Worm (Caenorhabditis elegans) whole organism, L4 larva: Measurements from ENCODE around the gene EEED8.4.

Experiments
- F37D6.2 ChIP-seq: sonication (generic microtip); optimal IDR thresholded peaks from 2 replicates; lab custom pipeline; 2016; ENCODE audit warnings: mild to moderate bottlenecking, missing genetic modification characterization, missing compliant biosample characterization
- Y5F2A.4 ChIP-seq: fragments of 200-800 bp; sonication (Bioruptor generic); optimal IDR thresholded peaks from 2 replicates; lab custom pipeline; 2018; ENCODE audit warnings: mild to moderate bottlenecking, missing genetic modification characterization, missing compliant biosample characterization
- Y75B8A.6 ChIP-seq: fragments of 200-800 bp; sonication (Bioruptor generic); IDR thresholded peaks from 2 replicates; pipeline ENCODE4 v1.3.6; 2022; ENCODE audit warnings: missing genetic modification reagents, missing genetic modification characterization, missing compliant biosample characterization
- ZK337.2 ChIP-seq: fragments of 200-800 bp; sonication (Bioruptor generic); IDR thresholded peaks from 2 replicates; pipeline ENCODE4 v1.3.6; 2022; ENCODE audit warnings: missing genetic modification reagents, missing genetic modification characterization, missing compliant biosample characterization
- aha-1 ChIP-seq: fragments of 150-350 bp; peaks from one replicate; lab custom pipeline; 2014; ENCODE audit warnings: missing biosample characterization, missing genetic modification characterization
- ama-1 ChIP-seq: fragments of 150-350 bp; optimal IDR thresholded peaks from 2 replicates; lab custom pipeline; 2014; ENCODE audit warnings: inconsistent platforms, mixed read lengths
- attf-4 ChIP-seq: sonication (generic microtip); optimal IDR thresholded peaks from 3 replicates; lab custom pipeline; 2017; ENCODE audit warnings: missing biosample characterization, missing genetic modification characterization
- ceh-28 ChIP-seq: fragments of 150-350 bp; optimal IDR thresholded peaks from 2 replicates; lab custom pipeline; 2014; ENCODE audit warnings: missing biosample characterization, missing genetic modification reagents, missing genetic modification characterization
- ceh-44 ChIP-seq: fragments of 200-800 bp; sonication (Bioruptor generic); IDR thresholded peaks from 2 replicates; pipeline ENCODE4 v1.3.6; 2022; ENCODE audit warnings: missing genetic modification reagents, missing genetic modification characterization, missing compliant biosample characterization
- ceh-82 ChIP-seq: sonication (generic microtip); optimal IDR thresholded peaks from 2 replicates; lab custom pipeline; 2017; ENCODE audit warnings: missing biosample characterization, missing genetic modification characterization
- cey-2 ChIP-seq: sonication (generic microtip); optimal IDR thresholded peaks from 3 replicates; lab custom pipeline; 2017; ENCODE audit warnings: missing genetic modification characterization, mild to moderate bottlenecking, missing compliant biosample characterization, antibody characterized with exemption, borderline replicate concordance; ENCODE audit not compliant: insufficient read depth
- daf-16 ChIP-seq, 3 experiments: sonication (generic microtip); optimal IDR thresholded peaks; 2 replicates each; lab custom pipeline; 2016 to 2017; ENCODE audit warnings: missing genetic modification characterization in 3 of 3, missing genetic modification reagents in 3 of 3, mild to moderate bottlenecking in 2 of 3, missing compliant biosample characterization in 2 of 3, missing biosample characterization in 1 of 3, moderate library complexity in 1 of 3
- dmd-8 ChIP-seq: fragments of 200-800 bp; sonication (Bioruptor generic); IDR thresholded peaks from 2 replicates; pipeline ENCODE4 v1.3.6; 2022; ENCODE audit warnings: missing genetic modification characterization, missing compliant biosample characterization
- dmd-9 ChIP-seq: fragments of 200-800 bp; sonication (Bioruptor generic); IDR thresholded peaks from 2 replicates; pipeline ENCODE4 v1.3.6; 2022; ENCODE audit warnings: missing genetic modification reagents, missing genetic modification characterization, missing compliant biosample characterization
- duxl-1 ChIP-seq: sonication (generic microtip); optimal IDR thresholded peaks from 2 replicates; lab custom pipeline; 2016; ENCODE audit warnings: mild to moderate bottlenecking, missing genetic modification characterization, moderate library complexity, missing compliant biosample characterization; ENCODE audit not compliant: poor library complexity
- hif-1 ChIP-seq, 2 experiments: sonication (generic microtip); optimal IDR thresholded peaks; 2 replicates each; lab custom pipeline; 2016 to 2017; ENCODE audit warnings: missing compliant biosample characterization in 2 of 2, missing genetic modification characterization in 2 of 2, missing genetic modification reagents in 2 of 2, missing genotype in 2 of 2, mild to moderate bottlenecking in 1 of 2
- hlh-30 ChIP-seq: sonication (generic microtip); optimal IDR thresholded peaks from 2 replicates; lab custom pipeline; 2017; ENCODE audit warnings: antibody characterized with exemption, mild to moderate bottlenecking, missing genetic modification characterization, missing compliant biosample characterization; ENCODE audit not compliant: insufficient read depth
- hmg-1.1 ChIP-seq: fragments of 200-800 bp; sonication (Bioruptor generic); IDR thresholded peaks from 2 replicates; pipeline ENCODE4 v1.3.6; 2022; ENCODE audit warnings: missing genetic modification reagents, missing genetic modification characterization, missing compliant biosample characterization
- jun-1 ChIP-seq: fragments of 150-350 bp; optimal IDR thresholded peaks from 2 replicates; lab custom pipeline; 2014; ENCODE audit warnings: missing biosample characterization, missing genetic modification reagents, missing genetic modification characterization
- lim-7 ChIP-seq: fragments of 200-800 bp; sonication (Bioruptor generic); IDR thresholded peaks from 2 replicates; pipeline ENCODE4 v1.3.6; 2022; ENCODE audit warnings: missing genetic modification characterization, missing compliant biosample characterization
- lin-13 ChIP-seq: fragments of 150-350 bp; optimal IDR thresholded peaks from 2 replicates; lab custom pipeline; 2014; ENCODE audit warnings: missing biosample characterization, missing genetic modification reagents, missing genetic modification characterization
- lin-38 ChIP-seq: fragments of 200-800 bp; sonication (Bioruptor generic); IDR thresholded peaks from 2 replicates; pipeline ENCODE4 v1.3.6; 2022; ENCODE audit warnings: missing genetic modification reagents, missing genetic modification characterization, missing compliant biosample characterization
- lir-3 ChIP-seq: sonication (generic microtip); optimal IDR thresholded peaks from 2 replicates; lab custom pipeline; 2016; ENCODE audit warnings: mild to moderate bottlenecking, missing genetic modification characterization, missing compliant biosample characterization
- madf-5 ChIP-seq, 2 experiments: fragments of 200-800 bp; sonication (Bioruptor generic); IDR thresholded peaks; 2 replicates each; pipeline ENCODE4 v1.3.6; 2022; ENCODE audit warnings: missing compliant biosample characterization in 2 of 2, missing genetic modification characterization in 2 of 2
- mdl-1 ChIP-seq, 2 experiments: fragments of 150-350 bp in 1 of 2; sonication (generic microtip) in 1 of 2; optimal IDR thresholded peaks; 2 replicates each; lab custom pipeline; 2014 to 2017; ENCODE audit warnings: missing biosample characterization in 2 of 2, missing genetic modification characterization in 2 of 2
- mdt-29 ChIP-seq: fragments of 200-800 bp; sonication (Bioruptor generic); IDR thresholded peaks from 2 replicates; pipeline ENCODE4 v1.3.6; 2022; ENCODE audit warnings: missing genetic modification reagents, missing genetic modification characterization, missing compliant biosample characterization
- mep-1 ChIP-seq: fragments of 150-350 bp; sonication (generic microtip); optimal IDR thresholded peaks from 3 replicates; lab custom pipeline; 2014; ENCODE audit warnings: missing biosample characterization, missing genetic modification characterization
- mxl-3 ChIP-seq: fragments of 200-800 bp; sonication (Bioruptor generic); optimal IDR thresholded peaks from 2 replicates; lab custom pipeline; 2018; ENCODE audit warnings: mild to moderate bottlenecking, missing genetic modification characterization, missing compliant biosample characterization
- nhr-102 ChIP-seq: sonication (generic microtip); optimal IDR thresholded peaks from 2 replicates; lab custom pipeline; 2016; ENCODE audit warnings: mild to moderate bottlenecking, missing genetic modification characterization, moderate library complexity, missing compliant biosample characterization
- nhr-25 ChIP-seq: sonication (generic microtip); optimal IDR thresholded peaks from 2 replicates; lab custom pipeline; 2017; ENCODE audit warnings: missing genetic modification characterization, mild to moderate bottlenecking, missing compliant biosample characterization, antibody characterized with exemption, moderate library complexity, borderline replicate concordance; ENCODE audit not compliant: insufficient read depth
- nhr-41 ChIP-seq: fragments of 200-800 bp; sonication (Bioruptor generic); IDR thresholded peaks from 2 replicates; pipeline ENCODE4 v1.3.6; 2022; ENCODE audit warnings: missing genetic modification reagents, missing genetic modification characterization, missing compliant biosample characterization
- nhr-6 ChIP-seq: fragments of 150-350 bp; optimal IDR thresholded peaks from 2 replicates; lab custom pipeline; 2014; ENCODE audit warnings: missing biosample characterization, missing genetic modification characterization
- nhr-76 ChIP-seq: fragments of 150-350 bp; optimal IDR thresholded peaks from 2 replicates; lab custom pipeline; 2014; ENCODE audit warnings: missing biosample characterization, missing genetic modification characterization
- pqm-1 ChIP-seq: sonication (generic microtip); optimal IDR thresholded peaks from 2 replicates; lab custom pipeline; 2017; ENCODE audit warnings: missing biosample characterization, missing genetic modification characterization
- skn-1 ChIP-seq: fragments of 150-350 bp; optimal IDR thresholded peaks from 2 replicates; lab custom pipeline; 2014; ENCODE audit warnings: missing biosample characterization, missing genetic modification characterization
- snpc-1.2 ChIP-seq: fragments of 200-800 bp; sonication (Bioruptor generic); IDR thresholded peaks from 2 replicates; pipeline ENCODE4 v1.3.6; 2022; ENCODE audit warnings: missing genetic modification reagents, missing genetic modification characterization, missing compliant biosample characterization
- spr-3 ChIP-seq: fragments of 200-800 bp; sonication (Bioruptor generic); optimal IDR thresholded peaks from 2 replicates; lab custom pipeline; 2018; ENCODE audit warnings: mild to moderate bottlenecking, missing genetic modification characterization, missing compliant biosample characterization
- unc-39 ChIP-seq: sonication (generic microtip); optimal IDR thresholded peaks from 2 replicates; lab custom pipeline; 2017; ENCODE audit warnings: missing biosample characterization, missing genetic modification characterization
- unc-62 ChIP-seq, 3 experiments: fragments of 150-350 bp in 1 of 3; sonication (generic microtip); optimal IDR thresholded peaks in 2 of 3; peaks in 1 of 3; 1 replicate in 1 of 3; 2 replicates in 2 of 3; lab custom pipeline; 2014 to 2017; ENCODE audit warnings: missing biosample characterization in 3 of 3, missing genetic modification characterization in 3 of 3, missing genetic modification reagents in 3 of 3, missing genotype in 1 of 3
- vab-7 ChIP-seq: fragments of 200-800 bp; sonication (Bioruptor generic); IDR thresholded peaks from 2 replicates; pipeline ENCODE4 v1.3.6; 2022; ENCODE audit warnings: missing genetic modification reagents, missing genetic modification characterization, missing compliant biosample characterization
- ztf-11 ChIP-seq: fragments of 150-350 bp; optimal IDR thresholded peaks from 2 replicates; lab custom pipeline; 2014; ENCODE audit warnings: missing biosample characterization, missing genetic modification characterization

The EEED8.4 gene

DNA sequence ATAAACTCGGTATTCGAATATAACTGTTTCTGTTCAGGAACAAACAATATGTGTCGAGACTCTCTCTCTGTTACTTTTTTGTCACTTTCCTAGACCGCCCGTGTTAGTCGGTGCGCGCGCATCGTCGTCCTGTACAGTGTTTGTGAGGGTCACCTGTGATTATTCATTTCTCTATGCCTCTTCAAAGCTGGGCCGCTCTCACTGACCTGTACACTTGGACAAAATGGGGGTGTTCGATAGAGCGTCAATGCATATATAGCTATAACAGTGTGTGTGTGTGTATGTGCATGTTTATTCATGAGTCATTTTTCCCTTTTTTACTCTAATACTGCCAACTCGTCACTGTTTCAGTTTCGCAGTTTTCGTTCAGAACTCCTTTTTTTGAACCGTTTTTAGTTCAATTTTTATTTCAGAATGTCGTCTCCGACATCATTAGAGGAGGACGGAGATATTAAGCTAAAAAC, 29.5 kb upstream of the EEED8.4 start, which contains the start of gene pkc-3 (continued):
- no peak for TF ChIP-seq ceh-82
- no peak for TF ChIP-seq ceh-44 (GFP tag; lab: Robert Waterston, UW)
- TF ChIP-seq lim-7 (GFP tag; lab: Robert Waterston, UW): no peak
- peak; percentile 22 for TF ChIP-seq hif-1 (tag; optimal IDR thresholded peaks at IDR 0.05; lab: Kevin White, UChicago)
- no peak for TF ChIP-seq Y5F2A.4
- TF ChIP-seq unc-62 (GFP tag; optimal IDR thresholded peaks at IDR 0.05 in 1 of 2; lab: Kevin White, UChicago): peak in 1 of 2 experiments; percentile 19
- TF ChIP-seq unc-62 (tag; optimal IDR thresholded peaks at IDR 0.05; lab: Kevin White, UChicago): no peak
- peak; percentile 95 for TF ChIP-seq nhr-25 (tag; lab: Kevin White, UChicago)
- TF ChIP-seq mxl-3 (GFP tag; lab: Kevin White, UChicago): peak; percentile 86
- TF ChIP-seq hlh-30 (tag; lab: Kevin White, UChicago): peak; percentile 83
- peak; percentile 54 for TF ChIP-seq lin-13 (GFP tag; lab: Kevin White, UChicago)
- TF ChIP-seq jun-1 (tag; lab: Kevin White, UChicago): peak; percentile 40
- no peak for TF ChIP-seq F37D6.2 (tag; lab: Kevin White, UChicago)
- TF ChIP-seq attf-4: no peak
- TF ChIP-seq spr-3 (GFP tag; lab: Kevin White, UChicago): peak; percentile 42
- TF ChIP-seq mep-1: peak; percentile 86
- peak; percentile 99 for TF ChIP-seq aha-1 (tag; lab: Kevin White, UChicago)
- peak; percentile 93 for TF ChIP-seq nhr-6 (tag; lab: Kevin White, UChicago)
- 0 out of 2 replicates have a peak, but pooled peaks have one; percentile 20 for TF ChIP-seq mdt-29 (GFP tag; lab: Robert Waterston, UW)
- peak; percentile 7 to 47 for TF ChIP-seq mdl-1 (tag; optimal IDR thresholded peaks at IDR 0.05; lab: Kevin White, UChicago)
- no peak for TF ChIP-seq unc-39 (tag; lab: Kevin White, UChicago)
- TF ChIP-seq cey-2: no peak
- TF ChIP-seq dmd-8 (GFP tag; lab: Robert Waterston, UW): 0 out of 2 replicates have a peak, but pooled peaks have one; percentile 52
- TF ChIP-seq nhr-41 (GFP tag; lab: Robert Waterston, UW): peak; percentile 87
- no peak for TF ChIP-seq dmd-9 (GFP tag; lab: Robert Waterston, UW)
- TF ChIP-seq ZK337.2: no peak
- TF ChIP-seq vab-7: no peak
- no peak for TF ChIP-seq skn-1 (tag; lab: Kevin White, UChicago)
- peak; percentile 58; the same call in 1 of the 2 replicates for TF ChIP-seq snpc-1.2 (GFP tag; lab: Robert Waterston, UW)
- no peak for TF ChIP-seq madf-5 (GFP tag; IDR thresholded peaks at IDR 0.05; lab: Robert Waterston, UW)
- TF ChIP-seq Y75B8A.6 (GFP tag; lab: Robert Waterston, UW): 0 out of 2 replicates have a peak, but pooled peaks have one; percentile 27
- no peak for TF ChIP-seq ceh-28
- TF ChIP-seq nhr-102: peak; percentile 59
- no peak for TF ChIP-seq ztf-11
- TF ChIP-seq nhr-76: no peak

DNA sequence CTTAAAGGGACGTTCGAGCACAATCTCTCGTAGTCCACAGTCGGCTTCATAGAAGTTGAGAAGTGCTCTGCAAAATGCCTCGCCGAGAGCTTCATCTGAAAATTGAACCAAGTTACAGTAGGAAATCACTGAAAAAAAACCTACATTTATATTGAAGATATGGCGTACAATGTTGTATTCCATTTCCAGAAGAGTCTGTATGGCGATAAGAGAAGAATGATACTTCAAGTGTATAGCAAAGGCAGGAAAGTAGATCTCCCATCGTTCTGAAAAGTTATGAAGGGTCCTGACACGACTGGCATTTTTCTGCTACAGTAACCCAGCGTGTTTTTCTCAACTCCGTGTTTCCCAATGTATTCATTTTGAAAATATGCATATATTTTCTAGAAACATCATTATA, 24.8 kb upstream of the EEED8.4 start:
- TF ChIP-seq pqm-1 (tag; lab: Kevin White, UChicago): no peak
- no peak for TF ChIP-seq hmg-1.1
- TF ChIP-seq daf-16 (GFP tag; optimal IDR thresholded peaks at IDR 0.05; lab: Kevin White, UChicago): no peak
- TF ChIP-seq daf-16 (tag; optimal IDR thresholded peaks at IDR 0.05; lab: Kevin White, UChicago): peak; percentile 22
- TF ChIP-seq, all 104 proteins: peak for 1

DNA sequence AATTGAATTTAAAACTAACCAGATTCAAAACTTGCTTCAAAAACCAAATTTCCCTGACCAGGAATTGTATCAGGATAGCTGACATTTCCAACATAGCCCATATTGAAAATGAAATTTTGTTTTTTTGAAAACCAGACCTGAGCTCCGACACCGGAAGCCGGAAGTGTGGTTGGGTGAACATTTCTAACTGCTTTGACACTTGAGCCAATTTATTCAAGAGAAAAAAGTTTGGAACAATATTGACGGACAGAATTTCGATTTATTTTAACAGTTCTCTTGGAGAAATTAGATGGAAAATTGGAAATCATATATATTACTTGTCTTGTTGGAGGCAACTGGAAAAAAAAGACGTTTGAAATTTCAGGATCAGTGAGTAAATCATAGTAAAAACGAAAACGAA, 21.9 kb upstream of the EEED8.4 start, which contains the start of gene ccpp-6:
ccpp-6 (minus strand) TSS at position 101 of the 400 bp plus-strand sequence.
- TF ChIP-seq aha-1 (tag; lab: Kevin White, UChicago) (peak; percentile 11), duxl-1 (tag; lab: Kevin White, UChicago) (no peak), lir-3 (tag; lab: Kevin White, UChicago) (no peak), lin-38 (GFP tag; lab: Robert Waterston, UW) (0 out of 2 replicates have a peak, but pooled peaks have one; percentile 16), ama-1 (peak; percentile 0), lin-13 (GFP tag; lab: Kevin White, UChicago) (no peak), mep-1 (peak; percentile 25)
